Fruit fly (Drosophila melanogaster) whole organism, embryonic: ENCODE measurements around the gene gry.

Experiments used
- CG12104 ChIP-seq: fragments of 200-800 bp; sonication (Bioruptor generic); optimal IDR thresholded peaks from 3 replicates; lab custom pipeline; 2016; ENCODE audit warnings: missing biosample characterization, missing genetic modification characterization
- CG12391 ChIP-seq: fragments of 200-800 bp; sonication (Bioruptor generic); optimal IDR thresholded peaks from 3 replicates; lab custom pipeline; 2018; ENCODE audit warnings: missing biosample characterization, mild to moderate bottlenecking, missing genetic modification characterization, moderate library complexity
- CG12659 ChIP-seq: fragments of 200-800 bp; sonication (Bioruptor generic); optimal IDR thresholded peaks from 3 replicates; lab custom pipeline; 2017; ENCODE audit warnings: mild to moderate bottlenecking, missing biosample characterization, missing genetic modification reagents, missing genetic modification characterization
- CG13775 ChIP-seq: fragments of 200-800 bp; sonication (Bioruptor generic); optimal IDR thresholded peaks from 3 replicates; lab custom pipeline; 2017; ENCODE audit warnings: missing biosample characterization, mild to moderate bottlenecking, missing genetic modification characterization
- CG15269 ChIP-seq: fragments of 200-800 bp; sonication (Bioruptor generic); optimal IDR thresholded peaks from 2 replicates; lab custom pipeline; 2018; ENCODE audit warnings: missing biosample characterization, mild to moderate bottlenecking, missing genetic modification characterization, moderate library complexity
- CG15696 ChIP-seq: fragments of 200-800 bp; sonication (Bioruptor generic); optimal IDR thresholded peaks from 2 replicates; lab custom pipeline; 2019; ENCODE audit warnings: missing biosample characterization, mild to moderate bottlenecking, missing genetic modification characterization, moderate library complexity
- CG1603 ChIP-seq: fragments of 200-800 bp; sonication (Bioruptor generic); optimal IDR thresholded peaks from 2 replicates; lab custom pipeline; 2019; ENCODE audit warnings: missing biosample characterization, mild to moderate bottlenecking, missing genetic modification characterization, moderate library complexity
- CG17829 ChIP-seq: fragments of 200-800 bp; optimal IDR thresholded peaks from 2 replicates; lab custom pipeline; 2019; ENCODE audit warnings: missing biosample characterization, mild to moderate bottlenecking, missing genetic modification characterization, moderate library complexity
- CG2116 ChIP-seq: fragments of 200-800 bp; sonication (Bioruptor generic); optimal IDR thresholded peaks from 3 replicates; lab custom pipeline; 2018; ENCODE audit warnings: missing biosample characterization, mild to moderate bottlenecking, missing genetic modification characterization
- CG2120 ChIP-seq: fragments of 200-800 bp; sonication (Bioruptor generic); optimal IDR thresholded peaks from 3 replicates; lab custom pipeline; 2016; ENCODE audit warnings: missing biosample characterization, missing genetic modification characterization
- CG2712 ChIP-seq: fragments of 200-800 bp; optimal IDR thresholded peaks from 3 replicates; lab custom pipeline; 2019; ENCODE audit warnings: missing biosample characterization, mild to moderate bottlenecking, missing genetic modification characterization, moderate library complexity
- CG30403 ChIP-seq: fragments of 200-800 bp; sonication (Bioruptor generic); optimal IDR thresholded peaks from 3 replicates; lab custom pipeline; 2016; ENCODE audit warnings: missing biosample characterization, missing genetic modification characterization
- CG3995 ChIP-seq: fragments of 200-800 bp; sonication (Bioruptor generic); optimal IDR thresholded peaks from 3 replicates; lab custom pipeline; 2016; ENCODE audit warnings: missing biosample characterization, missing genetic modification characterization
- CG6689 ChIP-seq: fragments of 200-800 bp; sonication (Bioruptor generic); IDR thresholded peaks from 2 replicates; pipeline ENCODE4 v1.3.6; 2022; ENCODE audit warnings: missing biosample characterization, missing genetic modification characterization
- CG8290 ChIP-seq, 3 experiments: fragments of 200-800 bp; sonication (Bioruptor generic); optimal IDR thresholded peaks; 2 replicates each; lab custom pipeline; 2016 to 2019; ENCODE audit warnings: missing biosample characterization in 3 of 3, missing genetic modification characterization in 3 of 3, mild to moderate bottlenecking in 2 of 3, moderate library complexity in 1 of 3
- CG9437 ChIP-seq: fragments of 200-800 bp; sonication (Bioruptor generic); optimal IDR thresholded peaks from 2 replicates; lab custom pipeline; 2018; ENCODE audit warnings: missing biosample characterization, mild to moderate bottlenecking, missing genetic modification characterization
- CG9727 ChIP-seq: fragments of 200-800 bp; sonication (Bioruptor generic); optimal IDR thresholded peaks from 3 replicates; lab custom pipeline; 2017; ENCODE audit warnings: missing biosample characterization, mild to moderate bottlenecking, missing genetic modification characterization
- CG9797 ChIP-seq: fragments of 200-800 bp; sonication (Bioruptor generic); optimal IDR thresholded peaks from 3 replicates; lab custom pipeline; 2018; ENCODE audit warnings: missing biosample characterization, mild to moderate bottlenecking, missing genetic modification characterization
- CG9932 ChIP-seq: fragments of 200-800 bp; sonication (Bioruptor generic); IDR thresholded peaks from 2 replicates; pipeline ENCODE4 v1.3.6; 2022; ENCODE audit warnings: missing biosample characterization, missing genetic modification characterization
- Camta ChIP-seq: fragments of 200-800 bp; sonication (Bioruptor generic); optimal IDR thresholded peaks from 2 replicates; lab custom pipeline; 2016; ENCODE audit warnings: missing biosample characterization, missing genetic modification characterization
- Chrac-16 ChIP-seq: fragments of 200-800 bp; sonication (Bioruptor generic); optimal IDR thresholded peaks from 3 replicates; lab custom pipeline; 2016; ENCODE audit warnings: missing biosample characterization, missing genetic modification characterization
- E2f2 ChIP-seq: fragments of 200-800 bp; sonication (Bioruptor generic); IDR thresholded peaks from 2 replicates; pipeline ENCODE4 v1.3.6; 2022; ENCODE audit warnings: missing biosample characterization, missing genetic modification characterization
- Elba2 ChIP-seq: fragments of 200-800 bp; sonication (Bioruptor generic); optimal IDR thresholded peaks from 3 replicates; lab custom pipeline; 2016; ENCODE audit warnings: missing biosample characterization, missing genetic modification characterization
- Ets65A ChIP-seq: fragments of 200-800 bp; sonication (Bioruptor generic); peaks from one replicate; lab custom pipeline; 2016; ENCODE audit warnings: missing biosample characterization, missing genetic modification characterization
- Fer3 ChIP-seq: fragments of 200-800 bp; sonication (Bioruptor generic); optimal IDR thresholded peaks from 2 replicates; lab custom pipeline; 2018; ENCODE audit warnings: missing biosample characterization, mild to moderate bottlenecking, missing genetic modification characterization, moderate library complexity
- Hr3 ChIP-seq: fragments of 200-800 bp; sonication (Bioruptor generic); optimal IDR thresholded peaks from 3 replicates; lab custom pipeline; 2016; ENCODE audit warnings: missing biosample characterization, missing genetic modification characterization
- MBD-R2 ChIP-seq: fragments of 200-800 bp; sonication (Bioruptor generic); IDR thresholded peaks from 2 replicates; pipeline ENCODE4 v1.3.6; 2022; ENCODE audit warnings: missing biosample characterization, missing genetic modification characterization
- Opbp ChIP-seq: fragments of 200-800 bp; sonication (Bioruptor generic); IDR thresholded peaks from 3 replicates; pipeline ENCODE4 v1.3.6; 2022; ENCODE audit warnings: missing biosample characterization, missing genetic modification characterization; ENCODE audit not compliant: partially characterized antibody
- Pdp1 ChIP-seq, 2 experiments: fragments of 200-800 bp; sonication (Bioruptor generic); optimal IDR thresholded peaks; 3 replicates each; lab custom pipeline; 2016; ENCODE audit warnings: missing biosample characterization in 2 of 2, missing genetic modification characterization in 2 of 2, mild to moderate bottlenecking in 1 of 2, moderate library complexity in 1 of 2
- Rfx ChIP-seq: fragments of 200-800 bp; sonication (Bioruptor generic); IDR thresholded peaks from 2 replicates; pipeline ENCODE4 v1.3.6; 2022; ENCODE audit warnings: missing biosample characterization, missing genetic modification characterization
- Ssrp ChIP-seq: fragments of 200-800 bp; sonication (Bioruptor generic); optimal IDR thresholded peaks from 2 replicates; lab custom pipeline; 2018; ENCODE audit warnings: missing biosample characterization, mild to moderate bottlenecking, missing genetic modification characterization, moderate library complexity
- Stat92E ChIP-seq, 3 experiments: fragments of >200 bp in 2 of 3; fragments of 200-800 bp in 1 of 3; sonication (Bioruptor generic) in 1 of 3; optimal IDR thresholded peaks; 2 replicates each; lab custom pipeline; 2017 to 2019; ENCODE audit warnings: missing biosample characterization in 3 of 3, missing genetic modification characterization in 3 of 3, mild to moderate bottlenecking in 1 of 3, moderate library complexity in 1 of 3
- aop ChIP-seq: fragments of 200-800 bp; sonication (Bioruptor generic); IDR thresholded peaks from 2 replicates; pipeline ENCODE4 v1.3.6; 2022; ENCODE audit warnings: missing biosample characterization, missing genetic modification characterization
- az2 ChIP-seq: fragments of 200-800 bp; sonication (Bioruptor generic); optimal IDR thresholded peaks from 3 replicates; lab custom pipeline; 2016; ENCODE audit warnings: missing biosample characterization, missing genetic modification characterization
- disco-r ChIP-seq: fragments of 200-800 bp; sonication (Bioruptor generic); optimal IDR thresholded peaks from 2 replicates; lab custom pipeline; 2016; ENCODE audit warnings: missing biosample characterization, missing genetic modification characterization
- dpn ChIP-seq, 2 experiments: fragments of 200-800 bp; sonication (Bioruptor generic); optimal IDR thresholded peaks; 3 replicates each; lab custom pipeline; 2016; ENCODE audit warnings: missing biosample characterization in 2 of 2, missing genetic modification characterization in 2 of 2
- eve ChIP-seq, 2 experiments: fragments of >200 bp; optimal IDR thresholded peaks; 2 replicates each; lab custom pipeline; 2017; ENCODE audit warnings: missing biosample characterization in 2 of 2, missing genetic modification characterization in 2 of 2
- gfzf ChIP-seq: fragments of 200-800 bp; sonication (Bioruptor generic); optimal IDR thresholded peaks from 2 replicates; lab custom pipeline; 2016; ENCODE audit warnings: missing biosample characterization, mild to moderate bottlenecking, missing genetic modification characterization, moderate library complexity
- mld ChIP-seq: fragments of 200-800 bp; sonication (Bioruptor generic); IDR thresholded peaks from 3 replicates; pipeline ENCODE4 v1.3.6; 2022; ENCODE audit warnings: missing biosample characterization, missing genetic modification characterization; ENCODE audit not compliant: partially characterized antibody
- nmo ChIP-seq: fragments of 200-800 bp; sonication (Bioruptor generic); optimal IDR thresholded peaks from 2 replicates; lab custom pipeline; 2018; ENCODE audit warnings: missing biosample characterization, mild to moderate bottlenecking, missing genetic modification characterization, moderate library complexity
- pfk ChIP-seq: fragments of 200-800 bp; sonication (Bioruptor generic); optimal IDR thresholded peaks from 2 replicates; lab custom pipeline; 2018; ENCODE audit warnings: missing biosample characterization, mild to moderate bottlenecking, missing genetic modification characterization, moderate library complexity
- phol ChIP-seq: fragments of 200-800 bp; sonication (Bioruptor generic); optimal IDR thresholded peaks from 3 replicates; lab custom pipeline; 2018; ENCODE audit warnings: missing biosample characterization, mild to moderate bottlenecking, missing genetic modification characterization, moderate library complexity
- pzg ChIP-seq: fragments of 200-800 bp; sonication (Bioruptor generic); optimal IDR thresholded peaks from 3 replicates; lab custom pipeline; 2018; ENCODE audit warnings: missing biosample characterization, mild to moderate bottlenecking, missing genetic modification characterization, moderate library complexity
- row ChIP-seq: fragments of 200-800 bp; sonication (Bioruptor generic); IDR thresholded peaks from 3 replicates; pipeline ENCODE4 v1.3.6; 2022; ENCODE audit warnings: missing biosample characterization, missing genetic modification characterization
- sens ChIP-seq: fragments of 200-800 bp; sonication (Bioruptor generic); peaks from one replicate; lab custom pipeline; 2016; ENCODE audit warnings: missing biosample characterization, missing genetic modification characterization
- stwl ChIP-seq: fragments of 200-800 bp; sonication (Bioruptor generic); optimal IDR thresholded peaks from 3 replicates; lab custom pipeline; 2018; ENCODE audit warnings: missing biosample characterization, mild to moderate bottlenecking, missing genetic modification characterization, moderate library complexity
- trem ChIP-seq: fragments of 200-800 bp; optimal IDR thresholded peaks from 3 replicates; lab custom pipeline; 2019; ENCODE audit warnings: missing biosample characterization, mild to moderate bottlenecking, missing genetic modification characterization, moderate library complexity

The gry gene

dm6 chr3L:3159309-3160194, 39.3 kb upstream of the gry start, which contains the start of the genes ND-30 and CG15812 (continued):
- TF ChIP-seq disco-r (GFP tag; lab: Kevin White, UChicago) (no peak), row (peak; percentile 73), dpn (GFP tag; optimal IDR thresholded peaks at IDR 0.05; lab: Kevin White, UChicago) (peak in 1 of 2 experiments; percentile 1), Stat92E (GFP tag; optimal IDR thresholded peaks at IDR 0.05; lab: Kevin White, UChicago) (peak in 1 of 3 experiments; percentile 43), CG30403 (GFP tag; lab: Kevin White, UChicago) (peak; percentile 59), CG2120 (peak; percentile 7), CG2116 (GFP tag; lab: Kevin White, UChicago) (peak; percentile 39), CG8290 (GFP tag; optimal IDR thresholded peaks at IDR 0.05; lab: Kevin White, UChicago) (no peak), CG8290 (tag; optimal IDR thresholded peaks at IDR 0.05; lab: Kevin White, UChicago) (no peak), Ets65A (GFP tag; lab: Kevin White, UChicago) (peak; percentile 60), CG9932 (0 out of 2 replicates have a peak, but pooled peaks have one; percentile 16), CG15696 (peak; percentile 14), CG12659 (GFP tag; lab: Kevin White, UChicago) (peak; percentile 55), mld (GFP tag; lab: Robert Waterston, UW) (no peak), CG17829 (tag; lab: Kevin White, UChicago) (peak; percentile 46), Ssrp (tag; lab: Kevin White, UChicago) (peak; percentile 10), stwl (tag; lab: Kevin White, UChicago) (peak; percentile 46), nmo (GFP tag; lab: Kevin White, UChicago) (peak; percentile 48), eve (GFP tag; optimal IDR thresholded peaks at IDR 0.05; lab: Kevin White, UChicago) (no peak), gfzf (peak; percentile 45), sens (GFP tag; lab: Kevin White, UChicago) (peak; percentile 87), Fer3 (tag; lab: Kevin White, UChicago) (no peak), CG9437 (GFP tag; lab: Kevin White, UChicago) (peak; percentile 34), Camta (GFP tag; lab: Kevin White, UChicago) (no peak), CG6689 (GFP tag; lab: Robert Waterston, UW) (0 out of 2 replicates have a peak, but pooled peaks have one; percentile 5), E2f2 (GFP tag; lab: Robert Waterston, UW) (0 out of 2 replicates have a peak, but pooled peaks have one; percentile 13), CG15269 (tag; lab: Kevin White, UChicago) (no peak), CG3995 (GFP tag; lab: Kevin White, UChicago) (peak; percentile 95), Opbp (no peak; the same call in 2 of the 3 replicates), CG13775 (GFP tag; lab: Kevin White, UChicago) (peak; percentile 6), Rfx (GFP tag; lab: Robert Waterston, UW) (peak; percentile 22; the same call in 1 of the 2 replicates), CG1603 (tag; lab: Kevin White, UChicago) (peak; percentile 99), CG12104 (GFP tag; lab: Kevin White, UChicago) (peak; percentile 14), az2 (GFP tag; lab: Kevin White, UChicago) (peak; percentile 25), MBD-R2 (GFP tag; lab: Robert Waterston, UW) (peak; percentile 69), aop (GFP tag; lab: Robert Waterston, UW) (no peak), pzg (GFP tag; lab: Kevin White, UChicago) (peak; percentile 35), CG9727 (peak; percentile 4), Hr3 (GFP tag; lab: Kevin White, UChicago) (peak; percentile 46), Elba2 (GFP tag; lab: Kevin White, UChicago) (peak; percentile 95), phol (tag; lab: Kevin White, UChicago) (peak; percentile 34), Chrac-16 (GFP tag; lab: Kevin White, UChicago) (peak; percentile 19), CG12391 (peak; percentile 58), trem (tag; lab: Kevin White, UChicago) (peak; percentile 35), CG2712 (peak; percentile 38), CG9797 (GFP tag; lab: Kevin White, UChicago) (peak; percentile 38), Pdp1 (GFP tag; optimal IDR thresholded peaks at IDR 0.05; lab: Kevin White, UChicago) (peak in 1 of 2 experiments; percentile 97), pfk (GFP tag; lab: Kevin White, UChicago) (peak; percentile 94)
